Worm (Caenorhabditis elegans): Measurements from ENCODE around the gene mdt-4.

DNA sequence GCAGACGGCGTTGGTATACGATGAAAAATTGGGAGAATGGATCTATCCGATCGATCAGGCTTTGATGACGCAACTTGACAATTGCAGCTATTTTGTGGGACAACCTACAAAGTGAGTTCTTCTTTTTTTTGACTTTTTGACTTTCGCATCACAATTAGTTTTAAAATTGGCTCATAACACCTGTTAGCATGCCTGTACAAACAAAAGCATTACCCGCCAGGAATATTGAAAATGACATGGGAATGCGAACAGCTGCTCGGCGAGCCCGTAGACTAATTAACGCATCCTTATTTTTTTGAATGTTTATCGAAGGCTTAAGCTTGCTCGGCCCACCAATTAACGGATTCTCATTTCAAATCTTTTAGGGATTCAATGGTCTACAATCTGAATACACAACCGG lies 43.5 kb upstream of the mdt-4 start:
- TF ChIP-seq him-1 (tag; optimal IDR thresholded peaks at IDR 0.05) (no peak), dao-5 (tag; optimal IDR thresholded peaks at IDR 0.05) (no peak)
